Fruit fly (Drosophila melanogaster): ENCODE measurements around the gene CG4074.

DNA sequence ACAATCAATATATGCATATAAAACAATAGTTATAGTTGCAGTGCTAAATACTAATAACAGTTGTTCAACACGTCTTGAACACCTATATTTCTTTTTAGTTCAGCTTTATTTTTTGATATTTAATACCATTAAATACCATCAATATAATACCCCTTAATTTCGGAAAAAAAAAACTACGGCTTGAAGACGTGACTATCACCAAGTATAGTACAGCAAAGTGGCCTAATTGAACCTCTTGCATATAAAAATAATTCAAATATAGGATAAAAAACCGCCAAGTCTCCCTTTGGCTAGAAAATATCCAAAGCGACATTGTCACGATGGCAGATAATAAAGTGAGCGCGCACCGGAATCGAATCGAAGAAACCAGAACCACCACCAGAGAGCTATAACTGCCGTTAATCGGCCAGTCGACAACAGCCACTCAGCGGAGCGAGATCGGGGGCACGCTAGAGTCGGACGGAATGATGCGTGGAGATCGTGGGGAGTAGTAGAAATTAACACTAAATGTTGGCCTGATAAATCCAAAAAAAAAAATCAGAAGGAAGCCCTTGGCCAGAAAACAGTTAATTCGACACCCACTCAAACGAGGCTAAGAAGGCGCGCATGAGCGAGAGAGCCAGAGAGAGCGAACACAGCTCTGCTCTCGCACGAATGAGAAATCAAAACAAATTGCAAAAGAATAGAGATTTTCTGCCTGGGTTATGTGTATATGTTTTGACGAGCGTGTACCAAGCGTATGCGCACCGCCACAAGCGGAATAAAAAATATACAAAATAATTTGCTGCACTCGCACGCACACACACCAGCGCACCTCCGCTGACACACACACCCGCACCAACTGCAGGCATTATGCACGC, 15.7 kb upstream of the CG4074 start:
- TF ChIP-seq CG8478 (optimal IDR thresholded peaks at IDR 0.05) (no peak), CTCF (optimal IDR thresholded peaks at IDR 0.05) (no peak)

Data from S2 (cell line).